Fruit fly (Drosophila melanogaster): Measurements from ENCODE around the gene CG15864.

Gene CG15864

DNA sequence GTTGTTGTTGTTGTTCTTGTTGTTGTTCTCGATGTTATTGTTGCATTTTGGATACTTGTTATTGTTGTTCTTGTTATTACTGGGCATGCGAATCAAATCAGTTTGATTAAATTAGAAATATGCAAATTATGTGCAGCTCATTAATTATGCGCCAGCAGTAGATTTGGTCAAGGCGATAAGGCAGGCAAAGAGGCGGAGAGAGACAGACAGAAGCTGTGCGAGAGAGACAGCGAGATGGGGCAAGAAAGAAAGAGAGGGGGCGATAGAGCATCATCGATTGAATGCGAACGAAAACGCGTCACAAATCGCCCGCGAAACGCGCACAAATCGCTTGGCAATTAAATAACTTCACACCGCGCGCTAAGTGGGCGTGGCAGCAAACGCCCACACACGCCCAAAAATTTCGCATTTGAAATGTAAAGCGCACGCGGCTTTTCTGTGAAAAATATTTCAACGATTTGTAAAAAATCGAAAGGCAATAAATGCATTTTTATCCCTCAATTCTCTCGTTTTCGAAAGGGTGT lies 25.1 kb upstream of the CG15864 start:
- TF ChIP-seq rn (GFP tag; IDR thresholded peaks at IDR 0.05): no peak
- TF ChIP-seq CG32121 (GFP tag; IDR thresholded peaks at IDR 0.05): no peak
- no peak for TF ChIP-seq CG8159 (tag; optimal IDR thresholded peaks at IDR 0.05)
- TF ChIP-seq Pif1B (GFP tag; optimal IDR thresholded peaks at IDR 0.05): no peak
- TF ChIP-seq Pif1A (GFP tag; optimal IDR thresholded peaks at IDR 0.05): no peak
- TF ChIP-seq CG14655 (GFP tag; optimal IDR thresholded peaks at IDR 0.05): no peak
- TF ChIP-seq Ets98B (GFP tag; IDR thresholded peaks at IDR 0.05): no peak
- no peak for TF ChIP-seq CG9948 (tag; optimal IDR thresholded peaks at IDR 0.05)
- TF ChIP-seq fd96Ca (GFP tag; IDR thresholded peaks at IDR 0.05): no peak
- TF ChIP-seq CG15710 (tag; optimal IDR thresholded peaks at IDR 0.05): no peak

DNA sequence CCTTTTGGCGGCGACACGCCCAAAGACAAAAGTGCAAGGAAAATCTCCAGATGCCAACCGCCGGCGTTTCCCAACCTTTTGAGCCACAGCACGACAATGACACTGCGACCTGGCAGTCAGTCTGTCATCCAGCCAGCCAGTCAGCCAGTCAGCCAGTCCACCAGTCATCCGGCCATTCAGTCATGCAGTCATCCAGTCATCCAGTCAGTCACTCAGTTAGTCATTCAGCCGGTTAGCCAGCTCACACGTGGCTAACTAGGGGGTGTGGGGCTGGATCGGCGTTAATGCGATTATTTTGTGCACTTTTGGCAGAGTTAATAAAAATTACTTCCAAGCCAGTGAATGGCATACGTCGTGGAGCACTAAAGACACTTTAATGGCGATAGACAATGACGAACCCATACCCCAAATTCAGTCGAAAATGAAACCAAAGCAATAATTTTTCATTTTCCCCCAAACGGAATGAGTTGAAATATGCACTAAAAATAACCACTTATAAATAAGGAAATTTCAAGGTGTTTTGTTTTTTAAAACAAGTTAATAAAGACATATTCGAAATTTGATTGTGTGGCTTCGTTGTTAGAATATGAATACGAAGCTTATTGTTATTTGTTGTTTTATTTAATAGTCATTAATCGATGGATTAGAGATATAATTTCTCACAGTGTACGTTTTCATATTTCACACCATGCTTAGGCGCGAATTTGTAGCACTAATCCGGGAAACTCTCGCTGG lies 23.3 kb upstream of the CG15864 start:
- TF ChIP-seq CG9948 (tag; optimal IDR thresholded peaks at IDR 0.05) (no peak), CG13204 (GFP tag; optimal IDR thresholded peaks at IDR 0.05) (no peak), Pif1A (GFP tag; optimal IDR thresholded peaks at IDR 0.05) (no peak), gl (tag; optimal IDR thresholded peaks at IDR 0.05) (no peak), EcR (GFP tag; optimal IDR thresholded peaks at IDR 0.05) (no peak), D1 (tag; optimal IDR thresholded peaks at IDR 0.05) (no peak), Ets98B (GFP tag; IDR thresholded peaks at IDR 0.05) (no peak), Snoo (tag; optimal IDR thresholded peaks at IDR 0.05) (no peak), CG8301 (tag; optimal IDR thresholded peaks at IDR 0.05) (no peak), CG14655 (GFP tag; optimal IDR thresholded peaks at IDR 0.05) (no peak), Pif1B (GFP tag; optimal IDR thresholded peaks at IDR 0.05) (no peak), rn (GFP tag; IDR thresholded peaks at IDR 0.05) (no peak), CG32121 (GFP tag; IDR thresholded peaks at IDR 0.05) (no peak), CG34367 (tag; optimal IDR thresholded peaks at IDR 0.05) (no peak), CG15710 (tag; optimal IDR thresholded peaks at IDR 0.05) (no peak), CG4496 (GFP tag; IDR thresholded peaks at IDR 0.05) (no peak), fd96Ca (GFP tag; IDR thresholded peaks at IDR 0.05) (no peak), CG17806 (tag; optimal IDR thresholded peaks at IDR 0.05) (no peak)

DNA sequence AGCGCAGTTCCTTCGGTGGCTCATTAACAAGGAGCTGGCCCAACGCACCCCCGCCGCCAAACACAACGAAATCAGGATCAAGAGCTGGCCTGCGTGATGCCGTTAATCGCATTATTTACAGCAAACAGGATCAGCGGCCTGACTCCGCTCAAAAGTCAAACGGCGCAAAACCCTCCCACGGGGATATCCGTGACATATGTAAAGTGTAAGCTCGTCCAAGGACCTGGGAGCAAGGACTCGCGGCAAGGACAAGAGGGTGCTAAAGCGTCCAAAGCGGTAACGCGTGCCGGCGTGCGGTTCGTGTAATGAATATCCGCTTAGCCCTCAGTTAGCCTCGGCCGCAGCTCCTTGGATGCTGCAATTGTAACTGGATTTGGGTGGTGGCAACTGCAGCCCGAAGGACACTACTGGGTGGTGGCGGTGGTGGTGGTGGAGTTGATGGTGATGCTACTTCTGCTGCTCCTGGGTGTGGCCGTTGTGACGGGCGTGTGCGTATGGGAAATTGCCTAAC lies 22.7 kb upstream of the CG15864 start:
- TF ChIP-seq CG17806 (tag; optimal IDR thresholded peaks at IDR 0.05) (no peak), Pif1B (GFP tag; optimal IDR thresholded peaks at IDR 0.05) (no peak), D1 (tag; optimal IDR thresholded peaks at IDR 0.05) (no peak), gl (tag; optimal IDR thresholded peaks at IDR 0.05) (no peak), CG4496 (GFP tag; IDR thresholded peaks at IDR 0.05) (no peak), CG8301 (tag; optimal IDR thresholded peaks at IDR 0.05) (no peak), fd96Ca (GFP tag; IDR thresholded peaks at IDR 0.05) (no peak)

DNA sequence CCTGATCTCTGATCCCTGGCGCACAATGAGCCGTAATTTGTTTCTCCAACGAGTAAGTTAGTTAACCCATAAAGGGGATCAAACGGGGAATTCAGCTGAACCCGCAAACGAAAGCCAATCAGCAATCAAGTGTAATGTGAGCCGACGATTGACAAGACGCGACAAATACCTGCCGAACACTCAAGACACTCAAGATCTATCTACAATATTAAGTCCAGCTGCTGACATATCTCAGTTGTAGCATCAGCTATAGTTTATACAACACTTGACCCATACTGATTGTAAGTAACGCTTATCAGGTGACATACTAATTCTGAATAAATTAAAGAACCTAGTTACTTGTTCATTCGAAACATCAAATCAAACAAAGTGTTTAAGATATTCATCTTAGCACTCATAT lies 20.9 kb upstream of the CG15864 start:
- TF ChIP-seq CG32121 (GFP tag; IDR thresholded peaks at IDR 0.05): no peak
- no peak for TF ChIP-seq CG14655 (GFP tag; optimal IDR thresholded peaks at IDR 0.05)
- TF ChIP-seq Pif1B (GFP tag; optimal IDR thresholded peaks at IDR 0.05): no peak
- no peak for TF ChIP-seq CG9948 (tag; optimal IDR thresholded peaks at IDR 0.05)
- TF ChIP-seq Ets98B (GFP tag; IDR thresholded peaks at IDR 0.05): no peak
- no peak for TF ChIP-seq CG15710 (tag; optimal IDR thresholded peaks at IDR 0.05)
- no peak for TF ChIP-seq CG8159 (tag; optimal IDR thresholded peaks at IDR 0.05)
- TF ChIP-seq CG34367 (tag; optimal IDR thresholded peaks at IDR 0.05): no peak
- no peak for TF ChIP-seq CG12605 (GFP tag; IDR thresholded peaks at IDR 0.05)

DNA sequence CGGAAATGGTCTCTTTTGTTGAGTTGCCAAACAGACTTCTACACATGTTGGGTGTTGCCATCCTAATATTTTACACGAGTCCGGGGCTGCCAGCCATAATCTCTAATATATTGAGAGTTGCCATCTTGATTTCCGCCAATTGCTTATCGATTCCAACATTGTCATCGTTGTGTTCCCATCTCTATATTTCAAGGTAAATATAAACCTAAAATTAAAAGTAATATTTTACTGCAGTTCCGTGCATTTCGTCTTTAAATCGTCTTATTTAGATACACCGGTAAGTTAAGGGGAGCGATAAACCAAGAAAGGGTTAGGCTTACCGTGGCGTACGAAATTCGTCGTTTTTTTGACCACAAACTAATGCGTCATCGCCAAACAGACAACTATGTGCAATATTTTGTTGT lies 14.9 kb upstream of the CG15864 start, which contains the start of gene PolI:
TSS of gene PolI (plus strand) at position 138 of the 404 bp plus-strand sequence.
- TF ChIP-seq CG8301 (tag; optimal IDR thresholded peaks at IDR 0.05) (no peak), CG14655 (GFP tag; optimal IDR thresholded peaks at IDR 0.05) (no peak), CG9948 (tag; optimal IDR thresholded peaks at IDR 0.05) (no peak), CG4496 (GFP tag; IDR thresholded peaks at IDR 0.05) (no peak)

DNA sequence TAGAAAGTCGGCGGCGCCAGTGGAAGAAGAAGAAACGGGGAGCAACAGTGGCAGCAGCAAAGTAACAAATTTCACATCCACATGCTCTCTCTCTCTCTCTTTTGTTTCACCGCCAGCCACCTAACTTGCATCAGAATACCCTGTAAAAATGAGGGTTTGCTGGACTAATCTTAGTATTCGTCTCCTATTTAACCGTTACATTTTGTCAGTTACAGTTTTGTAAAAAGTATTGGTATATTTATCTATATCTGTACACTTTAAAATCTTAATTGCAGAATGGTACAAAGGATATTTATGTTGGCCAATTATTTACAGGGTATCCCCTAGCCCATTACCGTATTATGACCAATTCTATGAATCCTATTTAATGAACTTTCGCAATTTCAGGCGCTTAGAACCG lies 14.4 kb upstream of the CG15864 start:
- TF ChIP-seq EcR (GFP tag; optimal IDR thresholded peaks at IDR 0.05): no peak
- TF ChIP-seq Snoo (tag; optimal IDR thresholded peaks at IDR 0.05): no peak
- no peak for TF ChIP-seq CG34367 (tag; optimal IDR thresholded peaks at IDR 0.05)
- TF ChIP-seq rn (GFP tag; IDR thresholded peaks at IDR 0.05): no peak
- TF ChIP-seq CG4496 (GFP tag; IDR thresholded peaks at IDR 0.05): peak; percentile 54; the same call in 2 of the 3 replicates
- peak; percentile 85 for TF ChIP-seq Ets98B (GFP tag; IDR thresholded peaks at IDR 0.05)
- no peak for TF ChIP-seq CG13204 (GFP tag; optimal IDR thresholded peaks at IDR 0.05)
- peak; percentile 54 for TF ChIP-seq CG9948 (tag; optimal IDR thresholded peaks at IDR 0.05)
- no peak for TF ChIP-seq Pif1B (GFP tag; optimal IDR thresholded peaks at IDR 0.05)
- peak; percentile 24 for TF ChIP-seq CG15710 (tag; optimal IDR thresholded peaks at IDR 0.05)
- peak; percentile 55; the same call in 1 of the 2 replicates for TF ChIP-seq CG12605 (GFP tag; IDR thresholded peaks at IDR 0.05)
- TF ChIP-seq CG17806 (tag; optimal IDR thresholded peaks at IDR 0.05): peak; percentile 38
- no peak for TF ChIP-seq CG10348 (GFP tag; IDR thresholded peaks at IDR 0.05)
- peak; percentile 61 for TF ChIP-seq CG8301 (tag; optimal IDR thresholded peaks at IDR 0.05)
- TF ChIP-seq fd96Ca (GFP tag; IDR thresholded peaks at IDR 0.05): 0 out of 3 replicates have a peak, but pooled peaks have one; percentile 16
- TF ChIP-seq CG8159 (tag; optimal IDR thresholded peaks at IDR 0.05): peak; percentile 26
- peak; percentile 84 for TF ChIP-seq CG32121 (GFP tag; IDR thresholded peaks at IDR 0.05)
- no peak for TF ChIP-seq gl (tag; optimal IDR thresholded peaks at IDR 0.05)
